Worm (Caenorhabditis elegans): Measurements from ENCODE around the gene ahsa-1.

DNA sequence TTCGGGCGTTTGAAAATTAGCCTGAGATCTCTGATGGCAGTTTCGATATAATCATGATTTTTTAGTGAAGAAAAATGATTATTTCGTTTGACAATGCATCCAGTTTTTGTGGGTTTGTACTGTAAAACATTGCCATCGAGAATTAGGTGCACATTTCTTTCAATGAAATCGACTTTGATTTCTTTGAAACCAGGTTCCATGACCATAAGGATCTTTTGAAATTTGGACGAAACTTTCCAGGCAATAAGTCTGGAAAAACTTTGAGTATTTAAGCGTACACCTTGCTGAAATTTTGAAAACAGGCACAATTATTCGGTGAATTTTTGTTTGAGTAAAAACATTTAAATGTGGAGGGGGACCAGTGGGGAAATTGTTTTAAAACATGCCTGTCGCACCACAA is 33.5 kb downstream of the ahsa-1 start:
- no peak for TF ChIP-seq ref-1 (GFP tag; conservative IDR thresholded peaks at IDR 0.05)
- TF ChIP-seq flt-1 (GFP tag; IDR thresholded peaks at IDR 0.05) = no peak
